Fruit fly (Drosophila melanogaster) whole organism, embryonic: ENCODE data around the gene Zn72D.

Experiments used
- Ada2b ChIP-seq: fragments of 200-800 bp; sonication (Bioruptor generic); IDR thresholded peaks from 2 replicates; pipeline ENCODE4 v1.3.6; 2022; ENCODE audit warnings: missing biosample characterization, missing genetic modification characterization
- B-H1 ChIP-seq: fragments of 200-800 bp; sonication (Bioruptor generic); IDR thresholded peaks from 3 replicates; pipeline ENCODE4 v1.3.6; 2022; ENCODE audit warnings: missing biosample characterization, missing genetic modification characterization
- CG10147 ChIP-seq: fragments of 200-800 bp; sonication (Bioruptor generic); optimal IDR thresholded peaks from 2 replicates; lab custom pipeline; 2019; ENCODE audit warnings: missing biosample characterization, mild to moderate bottlenecking, missing genetic modification characterization, moderate library complexity
- CG10366 ChIP-seq: fragments of 200-800 bp; sonication (Bioruptor generic); IDR thresholded peaks from 2 replicates; pipeline ENCODE4 v1.3.6; 2022; ENCODE audit warnings: missing biosample characterization, missing genetic modification characterization
- CG10654 ChIP-seq: fragments of 200-800 bp; sonication (Bioruptor generic); optimal IDR thresholded peaks from 2 replicates; lab custom pipeline; 2016; ENCODE audit warnings: missing biosample characterization, missing genetic modification characterization
- CG11456 ChIP-seq: fragments of 200-800 bp; sonication (Bioruptor generic); IDR thresholded peaks from 3 replicates; pipeline ENCODE4 v1.3.6; 2022; ENCODE audit warnings: missing biosample characterization, missing genetic modification characterization
- CG12744 ChIP-seq: fragments of 200-800 bp; sonication (Bioruptor generic); optimal IDR thresholded peaks from 2 replicates; lab custom pipeline; 2016; ENCODE audit warnings: missing biosample characterization, missing genetic modification characterization
- CG15269 ChIP-seq: fragments of 200-800 bp; sonication (Bioruptor generic); optimal IDR thresholded peaks from 2 replicates; lab custom pipeline; 2018; ENCODE audit warnings: missing biosample characterization, mild to moderate bottlenecking, missing genetic modification characterization, moderate library complexity
- CG1529 ChIP-seq: fragments of 200-800 bp; sonication (Bioruptor generic); optimal IDR thresholded peaks from 3 replicates; lab custom pipeline; 2018; ENCODE audit warnings: missing biosample characterization, missing genetic modification characterization
- CG17912 ChIP-seq: fragments of 200-800 bp; sonication (Bioruptor generic); optimal IDR thresholded peaks from 2 replicates; lab custom pipeline; 2018; ENCODE audit warnings: missing biosample characterization, mild to moderate bottlenecking, missing genetic modification characterization
- CG2116 ChIP-seq: fragments of 200-800 bp; sonication (Bioruptor generic); optimal IDR thresholded peaks from 3 replicates; lab custom pipeline; 2018; ENCODE audit warnings: missing biosample characterization, mild to moderate bottlenecking, missing genetic modification characterization
- CG34376 ChIP-seq: fragments of 200-800 bp; sonication (Bioruptor generic); optimal IDR thresholded peaks from 2 replicates; lab custom pipeline; 2018; ENCODE audit warnings: missing biosample characterization, mild to moderate bottlenecking, missing genetic modification characterization
- CG5180 ChIP-seq: fragments of 200-800 bp; sonication (Bioruptor generic); optimal IDR thresholded peaks from 3 replicates; lab custom pipeline; 2017; ENCODE audit warnings: missing biosample characterization, missing genetic modification characterization, mild to moderate bottlenecking, moderate library complexity, missing genetic modification reagents
- CG6175 ChIP-seq: fragments of 200-800 bp; sonication (Bioruptor generic); IDR thresholded peaks from 3 replicates; pipeline ENCODE4 v1.3.6; 2022; ENCODE audit warnings: missing biosample characterization, missing genetic modification characterization
- CG6791 ChIP-seq: fragments of 200-800 bp; sonication (Bioruptor generic); IDR thresholded peaks from 3 replicates; pipeline ENCODE4 v1.3.6; 2022; ENCODE audit warnings: missing biosample characterization, missing genetic modification characterization; ENCODE audit not compliant: partially characterized antibody
- CG7271 ChIP-seq: fragments of 200-800 bp; sonication (Bioruptor generic); optimal IDR thresholded peaks from 2 replicates; lab custom pipeline; 2018; ENCODE audit warnings: missing biosample characterization, mild to moderate bottlenecking, missing genetic modification characterization, moderate library complexity
- CG7928 ChIP-seq: fragments of 200-800 bp; sonication (Bioruptor generic); optimal IDR thresholded peaks from 2 replicates; lab custom pipeline; 2017; ENCODE audit warnings: missing biosample characterization, mild to moderate bottlenecking, missing genetic modification characterization
- CG8089 ChIP-seq: fragments of 200-800 bp; sonication (Bioruptor generic); optimal IDR thresholded peaks from 3 replicates; lab custom pipeline; 2016; ENCODE audit warnings: missing biosample characterization, missing genetic modification characterization
- CrebB ChIP-seq: fragments of 200-800 bp; sonication (Bioruptor generic); optimal IDR thresholded peaks from 3 replicates; lab custom pipeline; 2018; ENCODE audit warnings: missing biosample characterization, mild to moderate bottlenecking, missing genetic modification characterization
- Gsc ChIP-seq: fragments of 200-800 bp; sonication (Bioruptor generic); IDR thresholded peaks from 2 replicates; pipeline ENCODE4 v1.3.6; 2022; ENCODE audit warnings: missing biosample characterization, missing genetic modification characterization
- H15 ChIP-seq: fragments of 200-800 bp; sonication (Bioruptor generic); IDR thresholded peaks from 3 replicates; pipeline ENCODE4 v1.3.6; 2022; ENCODE audit warnings: missing biosample characterization, missing genetic modification characterization
- HLH4C ChIP-seq: fragments of 200-800 bp; sonication (Bioruptor generic); IDR thresholded peaks from 3 replicates; pipeline ENCODE4 v1.3.6; 2022; ENCODE audit warnings: missing biosample characterization, missing genetic modification characterization; ENCODE audit not compliant: partially characterized antibody
- Hand ChIP-seq: fragments of 200-800 bp; sonication (Bioruptor generic); optimal IDR thresholded peaks from 2 replicates; lab custom pipeline; 2017; ENCODE audit warnings: mild to moderate bottlenecking, missing biosample characterization, missing genetic modification reagents, missing genetic modification characterization
- Lpt ChIP-seq: fragments of >200 bp; optimal IDR thresholded peaks from 2 replicates; lab custom pipeline; 2018; ENCODE audit warnings: missing biosample characterization, missing genetic modification characterization
- Rx ChIP-seq: fragments of 200-800 bp; sonication (Bioruptor generic); IDR thresholded peaks from 2 replicates; pipeline ENCODE4 v1.3.6; 2022; ENCODE audit warnings: missing biosample characterization, missing genetic modification characterization
- Scr ChIP-seq: fragments of 200-800 bp; sonication (Bioruptor generic); IDR thresholded peaks from 2 replicates; pipeline ENCODE4 v1.3.6; 2022; ENCODE audit warnings: missing biosample characterization, missing genetic modification characterization; ENCODE audit not compliant: partially characterized antibody
- Ssrp ChIP-seq: fragments of 200-800 bp; sonication (Bioruptor generic); optimal IDR thresholded peaks from 2 replicates; lab custom pipeline; 2018; ENCODE audit warnings: missing biosample characterization, mild to moderate bottlenecking, missing genetic modification characterization, moderate library complexity
- Stat92E ChIP-seq, 3 experiments: fragments of >200 bp in 2 of 3; fragments of 200-800 bp in 1 of 3; sonication (Bioruptor generic) in 1 of 3; optimal IDR thresholded peaks; 2 replicates each; lab custom pipeline; 2017 to 2019; ENCODE audit warnings: missing biosample characterization in 3 of 3, missing genetic modification characterization in 3 of 3, mild to moderate bottlenecking in 1 of 3, moderate library complexity in 1 of 3
- Xbp1 ChIP-seq: fragments of 200-800 bp; sonication (Bioruptor generic); optimal IDR thresholded peaks from 3 replicates; lab custom pipeline; 2016; ENCODE audit warnings: missing biosample characterization, mild to moderate bottlenecking, missing genetic modification characterization
- abd-A ChIP-seq: fragments of 200-800 bp; sonication (Bioruptor generic); optimal IDR thresholded peaks from 3 replicates; lab custom pipeline; 2019; ENCODE audit warnings: missing biosample characterization, mild to moderate bottlenecking, missing genetic modification characterization, moderate library complexity
- ac ChIP-seq: fragments of 200-800 bp; sonication (Bioruptor generic); optimal IDR thresholded peaks from 3 replicates; lab custom pipeline; 2017; ENCODE audit warnings: missing biosample characterization, mild to moderate bottlenecking, missing genetic modification characterization
- amos ChIP-seq: fragments of 200-800 bp; sonication (Bioruptor generic); IDR thresholded peaks from 2 replicates; pipeline ENCODE4 v1.3.6; 2022; ENCODE audit warnings: missing biosample characterization, missing genetic modification characterization; ENCODE audit not compliant: partially characterized antibody
- bbx ChIP-seq: fragments of 200-800 bp; sonication (Bioruptor generic); IDR thresholded peaks from 2 replicates; pipeline ENCODE4 v1.3.6; 2022; ENCODE audit warnings: missing biosample characterization, missing genetic modification characterization; ENCODE audit not compliant: partially characterized antibody
- crol ChIP-seq: fragments of 200-800 bp; sonication (Bioruptor generic); IDR thresholded peaks from 2 replicates; pipeline ENCODE4 v1.3.6; 2022; ENCODE audit warnings: missing biosample characterization, missing genetic modification characterization
- cwo ChIP-seq: fragments of 200-800 bp; sonication (Bioruptor generic); optimal IDR thresholded peaks from 3 replicates; lab custom pipeline; 2017; ENCODE audit warnings: missing biosample characterization, missing genetic modification characterization, mild to moderate bottlenecking, moderate library complexity, missing genetic modification reagents
- exex ChIP-seq: fragments of 200-800 bp; sonication (Bioruptor generic); optimal IDR thresholded peaks from 4 replicates; lab custom pipeline; 2018; ENCODE audit warnings: missing biosample characterization, mild to moderate bottlenecking, missing genetic modification characterization, moderate library complexity
- hb ChIP-seq: fragments of 200-800 bp; sonication (Bioruptor generic); IDR thresholded peaks from 3 replicates; pipeline ENCODE4 v1.3.6; 2022; ENCODE audit warnings: missing biosample characterization, missing genetic modification characterization; ENCODE audit not compliant: partially characterized antibody
- inv ChIP-seq: fragments of 200-800 bp; sonication (Bioruptor generic); IDR thresholded peaks from 2 replicates; pipeline ENCODE4 v1.3.6; 2022; ENCODE audit warnings: missing biosample characterization, missing genetic modification characterization; ENCODE audit not compliant: partially characterized antibody
- mirr ChIP-seq: fragments of 200-800 bp; sonication (Bioruptor generic); optimal IDR thresholded peaks from 3 replicates; lab custom pipeline; 2018; ENCODE audit warnings: missing biosample characterization, mild to moderate bottlenecking, missing genetic modification characterization
- nerfin-2 ChIP-seq: fragments of 200-800 bp; sonication (Bioruptor generic); IDR thresholded peaks from 2 replicates; pipeline ENCODE4 v1.3.6; 2022; ENCODE audit warnings: missing biosample characterization, missing genetic modification characterization; ENCODE audit not compliant: partially characterized antibody
- pan ChIP-seq, 4 experiments: fragments of >200 bp in 3 of 4; fragments of 200-800 bp in 1 of 4; sonication (Bioruptor generic) in 1 of 4; optimal IDR thresholded peaks in 3 of 4; IDR thresholded peaks in 1 of 4; 2 replicates each; pipeline versions ENCODE4 v1.3.6 to Lab custom; 2017 to 2022; ENCODE audit warnings: missing biosample characterization in 2 of 4, missing genetic modification characterization in 2 of 4, mixed read lengths in 1 of 4
- psq ChIP-seq: fragments of 200-800 bp; sonication (Bioruptor generic); optimal IDR thresholded peaks from 2 replicates; lab custom pipeline; 2017; ENCODE audit warnings: missing biosample characterization, missing genetic modification characterization
- row ChIP-seq: fragments of 200-800 bp; sonication (Bioruptor generic); IDR thresholded peaks from 3 replicates; pipeline ENCODE4 v1.3.6; 2022; ENCODE audit warnings: missing biosample characterization, missing genetic modification characterization
- sc ChIP-seq, 3 experiments: fragments of >200 bp in 2 of 3; fragments of 200-800 bp in 1 of 3; sonication (Bioruptor generic) in 1 of 3; optimal IDR thresholded peaks; 2 replicates in 2 of 3; 3 replicates in 1 of 3; lab custom pipeline; 2017; ENCODE audit warnings: mild to moderate bottlenecking in 1 of 3, missing biosample characterization in 1 of 3, missing genetic modification characterization in 1 of 3, missing genetic modification reagents in 1 of 3
- sr ChIP-seq: fragments of 200-800 bp; sonication (Bioruptor generic); IDR thresholded peaks from 3 replicates; pipeline ENCODE4 v1.3.6; 2022; ENCODE audit warnings: missing biosample characterization, missing genetic modification characterization
- tna ChIP-seq: fragments of 200-800 bp; sonication (Bioruptor generic); IDR thresholded peaks from 2 replicates; pipeline ENCODE4 v1.3.6; 2022; ENCODE audit warnings: missing biosample characterization, missing genetic modification characterization; ENCODE audit not compliant: partially characterized antibody
- trem ChIP-seq: fragments of 200-800 bp; optimal IDR thresholded peaks from 3 replicates; lab custom pipeline; 2019; ENCODE audit warnings: missing biosample characterization, mild to moderate bottlenecking, missing genetic modification characterization, moderate library complexity
- ttk ChIP-seq: fragments of 200-800 bp; sonication (Bioruptor generic); IDR thresholded peaks from 2 replicates; pipeline ENCODE4 v2.1.2; 2022; ENCODE audit warnings: missing biosample characterization, missing genetic modification characterization

The Zn72D gene

DNA sequence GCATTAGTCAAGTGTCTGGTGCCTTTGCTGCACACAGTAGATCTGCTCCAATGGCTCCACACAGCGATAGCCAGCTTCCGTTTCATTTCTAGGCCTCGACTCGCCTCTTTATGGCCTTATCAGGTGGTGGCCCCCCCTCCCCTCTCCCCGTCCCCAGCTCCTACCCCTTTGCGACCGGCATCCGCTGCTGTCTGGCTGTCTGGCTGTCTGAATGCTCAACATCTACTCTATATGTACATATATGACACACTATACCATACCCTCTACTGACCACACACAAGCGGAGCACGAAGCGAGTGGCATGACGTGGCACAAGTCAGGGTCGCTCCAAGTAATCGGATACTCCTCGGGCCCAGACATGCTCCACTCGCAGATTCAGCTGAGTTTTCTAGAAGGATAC lies 45.9 kb upstream of the Zn72D start (continued):
- TF ChIP-seq Lpt (GFP tag; lab: Kevin White, UChicago) (no peak), cwo (GFP tag; lab: Kevin White, UChicago) (peak; percentile 28), sr (GFP tag; lab: Robert Waterston, UW) (no peak), CG6175 (GFP tag; lab: Robert Waterston, UW) (peak; percentile 30; the same call in 1 of the 3 replicates), abd-A (tag; lab: Kevin White, UChicago) (no peak), CG5180 (GFP tag; lab: Kevin White, UChicago) (no peak), Ssrp (no peak), bbx (0 out of 2 replicates have a peak, but pooled peaks have one; percentile 23), CG7271 (no peak), amos (GFP tag; lab: Robert Waterston, UW) (no peak; the same call in 1 of the 2 replicates), Ada2b (0 out of 2 replicates have a peak, but pooled peaks have one; percentile 11), HLH4C (GFP tag; lab: Robert Waterston, UW) (peak; percentile 78), hb (GFP tag; lab: Robert Waterston, UW) (peak; percentile 51), tna (GFP tag; lab: Robert Waterston, UW) (peak; percentile 77), CG15269 (tag; lab: Kevin White, UChicago) (no peak), CG8089 (no peak), CG10147 (no peak), Rx (GFP tag; lab: Robert Waterston, UW) (no peak), ttk (GFP tag; lab: Robert Waterston, UW) (peak; percentile 26; the same call in 1 of the 2 replicates), CG10366 (GFP tag; lab: Robert Waterston, UW) (no peak), CrebB (tag; lab: Kevin White, UChicago) (no peak), H15 (GFP tag; lab: Robert Waterston, UW) (no peak), psq (no peak), CG34376 (GFP tag; lab: Kevin White, UChicago) (no peak), mirr (GFP tag; lab: Kevin White, UChicago) (peak; percentile 27), CG1529 (GFP tag; lab: Kevin White, UChicago) (no peak), row (no peak), Hand (GFP tag; lab: Kevin White, UChicago) (no peak), CG10654 (GFP tag; lab: Kevin White, UChicago) (no peak), exex (no peak), Gsc (no peak), trem (tag; lab: Kevin White, UChicago) (no peak), ac (GFP tag; lab: Kevin White, UChicago) (no peak), Stat92E (GFP tag; optimal IDR thresholded peaks at IDR 0.05; lab: Kevin White, UChicago) (no peak), CG6791 (GFP tag; lab: Robert Waterston, UW) (peak; percentile 35; the same call in 1 of the 3 replicates), pan (optimal IDR thresholded peaks at IDR 0.05; lab: Kevin White, UChicago) (no peak), pan (GFP tag; optimal IDR thresholded peaks at IDR 0.05 in 1 of 2, IDR thresholded peaks at IDR 0.05 in 1 of 2) (no peak), CG2116 (GFP tag; lab: Kevin White, UChicago) (no peak), Scr (GFP tag; lab: Robert Waterston, UW) (0 out of 2 replicates have a peak, but pooled peaks have one; percentile 23), inv (GFP tag; lab: Robert Waterston, UW) (peak; percentile 33; the same call in 1 of the 2 replicates), CG17912 (no peak), CG12744 (GFP tag; lab: Kevin White, UChicago) (no peak), Xbp1 (GFP tag; lab: Kevin White, UChicago) (peak; percentile 9), sc (optimal IDR thresholded peaks at IDR 0.05; lab: Kevin White, UChicago) (no peak), sc (GFP tag; optimal IDR thresholded peaks at IDR 0.05; lab: Kevin White, UChicago) (no peak), crol (GFP tag; lab: Robert Waterston, UW) (peak; percentile 87), CG7928 (GFP tag; lab: Kevin White, UChicago) (no peak), nerfin-2 (GFP tag; lab: Robert Waterston, UW) (peak; percentile 58), B-H1 (GFP tag; lab: Robert Waterston, UW) (no peak), CG11456 (0 out of 3 replicates have a peak, but pooled peaks have one; percentile 42)
